Worm (Caenorhabditis elegans) whole organism, L3 larva: ENCODE measurements around the gene C53C11.2.

Source experiments
- R02D3.7 ChIP-seq: fragments of 150-350 bp; optimal IDR thresholded peaks from 2 replicates; lab custom pipeline; 2014; ENCODE audit warnings: missing biosample characterization, missing genetic modification characterization
- aly-2 ChIP-seq: fragments of 150-350 bp; optimal IDR thresholded peaks from 2 replicates; lab custom pipeline; 2014; ENCODE audit warnings: missing biosample characterization, missing genetic modification characterization
- ama-1 ChIP-seq: fragments of 150-350 bp; optimal IDR thresholded peaks from 2 replicates; lab custom pipeline; 2018
- ceh-82 ChIP-seq: fragments of 150-350 bp; optimal IDR thresholded peaks from 2 replicates; lab custom pipeline; 2014; ENCODE audit warnings: missing biosample characterization, missing genetic modification characterization
- ceh-9 ChIP-seq: sonication (generic microtip); optimal IDR thresholded peaks from 2 replicates; lab custom pipeline; 2018; ENCODE audit warnings: missing biosample characterization, missing genetic modification characterization
- daf-12 ChIP-seq: fragments of 150-350 bp; optimal IDR thresholded peaks from 2 replicates; lab custom pipeline; 2014; ENCODE audit warnings: missing biosample characterization, missing genetic modification reagents, missing genetic modification characterization
- egl-5 ChIP-seq: fragments of 150-350 bp; optimal IDR thresholded peaks from 2 replicates; lab custom pipeline; 2017; ENCODE audit warnings: missing biosample characterization, missing genetic modification reagents, missing genetic modification characterization, inconsistent platforms
- elt-1 ChIP-seq: fragments of 150-350 bp; optimal IDR thresholded peaks from 2 replicates; lab custom pipeline; 2014; ENCODE audit warnings: missing biosample characterization, missing genetic modification characterization
- elt-3 ChIP-seq, 3 experiments: fragments of 150-350 bp in 1 of 3; sonication (generic microtip) in 2 of 3; optimal IDR thresholded peaks; 2 replicates in 2 of 3; 4 replicates in 1 of 3; lab custom pipeline; 2014 to 2017; ENCODE audit warnings: missing biosample characterization in 3 of 3, missing genetic modification characterization in 3 of 3
- eor-1 ChIP-seq, 2 experiments: fragments of 150-350 bp; optimal IDR thresholded peaks; 2 replicates each; lab custom pipeline; 2014 to 2018; ENCODE audit warnings: missing biosample characterization in 2 of 2, missing genetic modification characterization in 2 of 2
- fkh-10 ChIP-seq: sonication (generic microtip); optimal IDR thresholded peaks from 2 replicates; lab custom pipeline; 2017; ENCODE audit warnings: missing biosample characterization, missing genetic modification reagents, missing genetic modification characterization
- fkh-2 ChIP-seq: fragments of 150-350 bp; optimal IDR thresholded peaks from 2 replicates; lab custom pipeline; 2014; ENCODE audit warnings: missing biosample characterization, missing genetic modification reagents, missing genetic modification characterization
- fos-1 ChIP-seq: fragments of 150-350 bp; optimal IDR thresholded peaks from 2 replicates; lab custom pipeline; 2014; ENCODE audit warnings: missing biosample characterization, missing genetic modification characterization
- hmg-11 ChIP-seq: sonication (generic microtip); optimal IDR thresholded peaks from 2 replicates; lab custom pipeline; 2016; ENCODE audit warnings: missing genetic modification characterization, missing compliant biosample characterization
- lin-15B ChIP-seq: fragments of 150-350 bp; optimal IDR thresholded peaks from 2 replicates; lab custom pipeline; 2014; ENCODE audit warnings: missing biosample characterization, missing genetic modification characterization
- lin-39 ChIP-seq: fragments of 150-350 bp; optimal IDR thresholded peaks from 2 replicates; lab custom pipeline; 2018; ENCODE audit warnings: missing biosample characterization, missing genetic modification reagents, missing genetic modification characterization
- mdl-1 ChIP-seq: fragments of 150-350 bp; optimal IDR thresholded peaks from 2 replicates; lab custom pipeline; 2014; ENCODE audit warnings: missing biosample characterization, missing genetic modification characterization
- mml-1 ChIP-seq: fragments of 150-350 bp; sonication (generic microtip); optimal IDR thresholded peaks from 3 replicates; lab custom pipeline; 2014; ENCODE audit warnings: missing biosample characterization, missing genetic modification characterization
- nfya-1 ChIP-seq: sonication (generic microtip); optimal IDR thresholded peaks from 2 replicates; lab custom pipeline; 2017; ENCODE audit warnings: missing genetic modification characterization, mild to moderate bottlenecking, missing compliant biosample characterization, antibody characterized with exemption, moderate library complexity; ENCODE audit not compliant: insufficient read depth
- nhr-12 ChIP-seq: fragments of 150-350 bp; optimal IDR thresholded peaks from 2 replicates; lab custom pipeline; 2014; ENCODE audit warnings: missing biosample characterization, missing genetic modification characterization
- nhr-23 ChIP-seq: fragments of 150-350 bp; optimal IDR thresholded peaks from 2 replicates; lab custom pipeline; 2014; ENCODE audit warnings: missing biosample characterization, missing genetic modification reagents, missing genetic modification characterization
- nhr-25 ChIP-seq: sonication (generic microtip); optimal IDR thresholded peaks from 2 replicates; lab custom pipeline; 2017; ENCODE audit warnings: missing biosample characterization, missing genetic modification characterization
- nhr-28 ChIP-seq: fragments of 150-350 bp; optimal IDR thresholded peaks from 2 replicates; lab custom pipeline; 2014; ENCODE audit warnings: missing biosample characterization, missing genetic modification characterization
- nhr-43 ChIP-seq: sonication (generic microtip); optimal IDR thresholded peaks from 2 replicates; lab custom pipeline; 2016; ENCODE audit warnings: mild to moderate bottlenecking, missing genetic modification characterization, missing compliant biosample characterization; ENCODE audit not compliant: poor library complexity, severe bottlenecking
- nhr-67 ChIP-seq: fragments of 150-350 bp; optimal IDR thresholded peaks from 2 replicates; lab custom pipeline; 2014; ENCODE audit warnings: missing biosample characterization, missing genetic modification characterization
- nhr-76 ChIP-seq: fragments of 150-350 bp; sonication (generic microtip); optimal IDR thresholded peaks from 5 replicates; lab custom pipeline; 2014; ENCODE audit warnings: missing biosample characterization, missing genetic modification characterization
- nhr-77 ChIP-seq: fragments of 150-350 bp; optimal IDR thresholded peaks from 2 replicates; lab custom pipeline; 2014; ENCODE audit warnings: missing biosample characterization, missing genetic modification characterization
- pha-4 ChIP-seq: fragments of 150-350 bp; optimal IDR thresholded peaks from 2 replicates; lab custom pipeline; 2014; ENCODE audit warnings: missing biosample characterization, missing genetic modification reagents, missing genetic modification characterization
- sea-2 ChIP-seq: fragments of 150-350 bp; sonication (generic microtip); optimal IDR thresholded peaks from 4 replicates; lab custom pipeline; 2014; ENCODE audit warnings: missing biosample characterization, missing genetic modification reagents, missing genetic modification characterization
- skn-1 ChIP-seq: fragments of 150-350 bp; optimal IDR thresholded peaks from 2 replicates; lab custom pipeline; 2014; ENCODE audit warnings: missing biosample characterization, missing genetic modification characterization
- snpc-4 ChIP-seq: fragments of 150-350 bp; optimal IDR thresholded peaks from 2 replicates; lab custom pipeline; 2014; ENCODE audit warnings: missing biosample characterization, missing genetic modification characterization
- tbx-2 ChIP-seq: sonication (generic microtip); optimal IDR thresholded peaks from 2 replicates; lab custom pipeline; 2016; ENCODE audit warnings: mild to moderate bottlenecking, missing genetic modification characterization, missing compliant biosample characterization
- unc-39 ChIP-seq: sonication (generic microtip); optimal IDR thresholded peaks from 4 replicates; lab custom pipeline; 2017; ENCODE audit warnings: missing biosample characterization, missing genetic modification characterization
- unc-62 ChIP-seq: fragments of 150-350 bp; sonication (generic microtip); optimal IDR thresholded peaks from 4 replicates; lab custom pipeline; 2014; ENCODE audit warnings: missing biosample characterization, missing genetic modification reagents, missing genetic modification characterization
- zag-1 ChIP-seq: fragments of 150-350 bp; optimal IDR thresholded peaks from 2 replicates; lab custom pipeline; 2014; ENCODE audit warnings: missing biosample characterization, missing genetic modification characterization
- ztf-11 ChIP-seq: fragments of 150-350 bp; optimal IDR thresholded peaks from 2 replicates; lab custom pipeline; 2014; ENCODE audit warnings: missing biosample characterization, missing genetic modification characterization
- ztf-4 ChIP-seq: fragments of 150-350 bp; optimal IDR thresholded peaks from 2 replicates; lab custom pipeline; 2014; ENCODE audit warnings: missing biosample characterization, missing genetic modification characterization

C53C11.2 gene

DNA sequence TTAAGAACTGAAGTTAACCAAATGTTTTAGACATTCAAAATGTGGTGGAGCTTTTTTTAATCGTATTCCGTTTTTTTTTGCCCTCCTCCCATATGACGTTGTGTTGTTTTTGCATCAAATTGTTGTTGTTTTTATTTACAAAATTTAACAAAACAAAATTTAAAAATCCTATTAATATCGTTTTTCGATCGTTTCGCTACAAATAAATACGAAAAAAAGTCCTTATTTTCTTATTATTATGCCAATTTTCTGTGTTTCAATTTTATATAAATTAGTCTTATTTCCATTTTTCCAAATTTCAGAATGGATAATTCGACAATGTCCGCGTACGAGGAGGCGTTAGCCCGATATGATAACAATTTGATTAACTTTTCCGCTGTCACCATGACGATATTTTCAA is 23.0 kb downstream of the C53C11.2 start, which contains the start of gene npr-36:
npr-36 (plus strand) TSS at position 301 of the 400 bp plus-strand sequence.
- TF ChIP-seq egl-5 (tag; lab: Kevin White, UChicago), result no peak
- TF ChIP-seq ztf-4 (tag; lab: Kevin White, UChicago), result no peak
- no peak for TF ChIP-seq lin-15B (tag; lab: Kevin White, UChicago)
- TF ChIP-seq nhr-76 (tag; lab: Kevin White, UChicago), result no peak
- TF ChIP-seq ceh-82 (tag; lab: Kevin White, UChicago), result no peak

DNA sequence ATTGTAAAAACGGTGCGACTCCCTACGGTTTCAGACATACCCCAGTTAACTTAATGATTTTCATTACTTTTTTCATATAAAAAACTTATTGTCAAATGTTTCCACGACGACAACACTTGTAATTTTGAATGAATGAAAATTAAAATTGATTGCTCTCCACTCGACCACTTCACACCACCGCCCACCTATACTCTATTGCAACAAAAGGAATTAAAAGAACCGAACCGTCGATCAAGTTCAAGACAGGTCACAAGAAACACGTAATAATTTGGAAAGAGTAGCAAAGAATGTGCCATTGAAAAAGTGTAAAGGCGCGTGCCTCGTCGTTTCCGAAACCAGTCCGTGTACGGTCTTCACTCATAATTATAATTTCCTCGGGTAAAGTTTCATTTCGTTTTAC is 26.1 kb downstream of the C53C11.2 start, which contains the start of gene F10D7.11:
F10D7.11 (plus strand) TSS at position 301 of the 400 bp plus-strand sequence.
- TF ChIP-seq mdl-1 (no peak), R02D3.7 (tag; lab: Kevin White, UChicago) (no peak), lin-39 (tag; lab: Kevin White, UChicago) (no peak), zag-1 (tag; lab: Kevin White, UChicago) (no peak), aly-2 (tag; lab: Kevin White, UChicago) (no peak), nhr-12 (no peak), ztf-11 (tag; lab: Kevin White, UChicago) (no peak), mml-1 (no peak), fkh-10 (GFP tag; lab: Kevin White, UChicago) (no peak), skn-1 (tag; lab: Kevin White, UChicago) (no peak), nhr-25 (tag; lab: Kevin White, UChicago) (no peak), tbx-2 (tag; lab: Kevin White, UChicago) (no peak), pha-4 (no peak), ceh-9 (tag; lab: Kevin White, UChicago) (no peak)

DNA sequence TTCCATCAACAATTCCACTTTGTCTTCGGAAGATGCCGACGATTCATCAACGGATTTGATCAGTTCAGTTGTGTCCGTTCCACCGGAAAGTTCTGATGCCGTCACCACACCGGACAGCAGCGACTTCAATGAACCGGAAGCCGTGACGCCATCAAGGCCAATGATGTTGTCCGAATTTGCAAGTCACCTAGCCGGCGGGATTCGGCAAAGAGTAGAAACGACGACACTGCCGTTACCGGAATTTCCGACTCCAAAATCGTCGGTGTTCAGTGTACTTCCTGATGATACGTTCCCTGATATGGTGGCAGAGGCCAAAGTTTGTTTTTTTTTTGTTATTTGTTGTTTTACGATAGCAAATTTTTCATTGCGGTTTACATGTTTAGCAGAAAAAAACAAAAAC is 27.1 kb downstream of the C53C11.2 start:
- TF ChIP-seq pha-4 (no peak), nhr-25 (tag; lab: Kevin White, UChicago) (no peak), nhr-23 (tag; lab: Kevin White, UChicago) (no peak), elt-1 (tag; lab: Kevin White, UChicago) (no peak), ama-1 (lab: Kevin White, UChicago) (no peak), unc-62 (no peak), snpc-4 (tag; lab: Kevin White, UChicago) (no peak), fkh-2 (no peak), ceh-82 (tag; lab: Kevin White, UChicago) (no peak), fkh-10 (GFP tag; lab: Kevin White, UChicago) (no peak), nhr-67 (tag; lab: Kevin White, UChicago) (no peak), mdl-1 (no peak), nhr-28 (tag; lab: Kevin White, UChicago) (no peak), hmg-11 (tag; lab: Kevin White, UChicago) (no peak), lin-15B (tag; lab: Kevin White, UChicago) (no peak), zag-1 (tag; lab: Kevin White, UChicago) (no peak), unc-39 (tag; lab: Kevin White, UChicago) (no peak), nhr-77 (no peak), fos-1 (tag; lab: Kevin White, UChicago) (no peak), ztf-4 (tag; lab: Kevin White, UChicago) (no peak)

DNA sequence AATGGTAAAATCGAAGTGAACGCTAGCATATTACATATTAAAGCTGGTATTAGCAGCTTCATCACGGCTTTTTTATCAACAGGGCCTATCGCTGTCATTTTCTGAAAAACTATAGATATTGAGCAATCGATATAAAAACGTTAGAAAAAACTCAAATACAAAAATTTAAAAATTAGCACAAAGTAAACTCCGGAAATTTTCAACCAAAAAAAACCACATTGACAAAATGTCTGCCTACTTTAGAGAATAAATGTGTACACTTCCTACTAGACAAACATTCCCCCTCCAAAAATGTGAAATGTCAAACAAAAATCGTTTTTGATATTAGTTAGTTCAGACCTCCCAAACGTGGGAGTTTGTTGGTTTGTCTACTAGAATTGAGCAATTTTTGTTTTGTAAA is 32.1 kb downstream of the C53C11.2 start, which contains the start of gene mfsd-10:
mfsd-10 (minus strand) TSS at position 101 of the 400 bp plus-strand sequence.
- TF ChIP-seq pha-4, result peak; percentile 72
- TF ChIP-seq elt-3 (tag; optimal IDR thresholded peaks at IDR 0.05; lab: Kevin White, UChicago), result no peak

DNA sequence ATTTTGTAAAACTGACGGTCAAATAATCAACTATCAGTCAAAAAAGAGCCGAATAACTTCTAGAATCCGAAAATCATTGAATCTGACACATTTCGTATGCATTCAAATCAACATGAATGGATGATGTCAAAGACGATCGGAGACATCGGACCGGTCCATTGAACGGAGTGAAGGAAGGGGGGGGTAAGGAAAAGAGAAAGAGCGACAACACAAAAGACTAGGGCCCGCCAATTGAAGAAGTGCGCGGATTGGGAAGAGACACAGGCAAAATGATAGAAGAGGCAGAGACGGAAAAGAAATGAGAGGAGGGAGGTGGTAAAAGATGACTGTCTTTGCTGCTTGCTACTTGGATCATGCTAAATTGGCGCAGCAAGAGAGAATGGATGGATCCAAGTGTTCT is 33.1 kb downstream of the C53C11.2 start:
- TF ChIP-seq daf-12, result no peak
- peak; percentile 43 for TF ChIP-seq nhr-25 (tag; lab: Kevin White, UChicago)
- TF ChIP-seq nhr-28 (tag; lab: Kevin White, UChicago), result no peak
- no peak for TF ChIP-seq sea-2 (GFP tag; lab: Kevin White, UChicago)
- TF ChIP-seq eor-1 (tag; optimal IDR thresholded peaks at IDR 0.05; lab: Kevin White, UChicago), result no peak
- peak; percentile 3 for TF ChIP-seq nhr-43 (tag; lab: Kevin White, UChicago)
- no peak for TF ChIP-seq lin-15B (tag; lab: Kevin White, UChicago)
- no peak for TF ChIP-seq lin-39 (tag; lab: Kevin White, UChicago)
- TF ChIP-seq nhr-23 (tag; lab: Kevin White, UChicago), result peak; percentile 35
- TF ChIP-seq pha-4, result peak; percentile 30
- TF ChIP-seq nfya-1 (tag; lab: Kevin White, UChicago), result peak; percentile 44
- no peak for TF ChIP-seq zag-1 (tag; lab: Kevin White, UChicago)
- TF ChIP-seq snpc-4 (tag; lab: Kevin White, UChicago), result peak; percentile 2
- peak; percentile 51 for TF ChIP-seq hmg-11 (tag; lab: Kevin White, UChicago)
- TF ChIP-seq ama-1 (lab: Kevin White, UChicago), result no peak
